Worm (Caenorhabditis elegans): Measurements from ENCODE around the gene rop-1.

Gene rop-1

DNA sequence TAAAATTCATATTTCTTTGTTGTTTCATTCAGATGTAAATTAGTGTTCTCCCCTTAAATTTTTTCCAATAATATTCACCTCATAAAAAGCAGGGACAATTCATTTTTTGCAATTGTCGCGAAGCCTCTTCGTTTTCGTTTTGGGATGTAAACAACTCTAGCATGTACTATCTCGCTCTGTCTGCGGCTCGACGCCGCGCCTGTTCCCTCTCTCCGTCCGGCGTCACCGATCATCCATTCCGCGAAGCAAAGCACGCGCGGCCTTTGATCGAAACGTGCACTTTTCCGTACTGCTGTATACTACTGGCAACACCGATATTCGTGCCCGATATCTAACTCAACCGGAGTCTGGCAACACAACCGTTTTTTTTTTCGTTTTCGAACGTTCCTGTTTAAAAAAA, 7.9 kb downstream of the rop-1 start (continued):
- TF ChIP-seq mef-2 (tag; optimal IDR thresholded peaks at IDR 0.05) (no peak), zip-4 (GFP tag; optimal IDR thresholded peaks at IDR 0.05) (no peak), mep-1 (tag; optimal IDR thresholded peaks at IDR 0.05) (no peak), mdl-1 (tag; optimal IDR thresholded peaks at IDR 0.05) (peak in 1 of 2 experiments; percentile 17), hlh-4 (tag; optimal IDR thresholded peaks at IDR 0.05) (no peak), egl-27 (tag; optimal IDR thresholded peaks at IDR 0.05) (no peak), alr-1 (tag; optimal IDR thresholded peaks at IDR 0.05; ENCODE audit: borderline replicate concordance) (no peak), snpc-4 (tag; optimal IDR thresholded peaks at IDR 0.05) (no peak), rnt-1 (tag; optimal IDR thresholded peaks at IDR 0.05) (peak; percentile 37), ceh-90 (tag; optimal IDR thresholded peaks at IDR 0.05) (no peak), tlp-1 (tag; optimal IDR thresholded peaks at IDR 0.05) (no peak), nhr-71 (tag; optimal IDR thresholded peaks at IDR 0.05) (no peak), unc-86 (tag; optimal IDR thresholded peaks at IDR 0.05) (no peak), unc-30 (tag; optimal IDR thresholded peaks at IDR 0.05) (no peak), nhr-77 (tag; optimal IDR thresholded peaks at IDR 0.05) (no peak), lin-13 (GFP tag; optimal IDR thresholded peaks at IDR 0.05) (no peak), C04F5.9 (tag; optimal IDR thresholded peaks at IDR 0.05) (no peak)

DNA sequence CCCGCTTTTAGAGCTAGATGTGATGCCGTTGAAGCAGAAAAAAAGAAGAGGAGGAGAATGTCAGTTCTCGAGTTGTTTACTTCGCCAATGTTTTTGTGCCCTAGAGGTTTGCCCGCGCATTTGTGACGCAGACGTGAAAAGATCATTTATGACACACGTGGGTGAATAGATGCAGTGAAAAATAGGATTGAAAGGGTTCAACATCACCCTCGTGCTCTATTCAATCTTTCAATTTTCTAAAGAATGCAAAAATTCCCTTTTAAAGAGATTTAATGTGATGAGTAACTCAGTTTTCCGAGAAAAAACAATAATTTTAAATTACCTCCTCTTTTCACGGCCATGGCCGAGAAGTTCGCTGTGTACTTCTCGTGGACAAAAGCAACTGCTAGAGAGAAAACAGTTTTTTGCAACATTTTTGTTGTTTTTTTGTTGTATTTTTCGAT, 8.4 kb downstream of the rop-1 start:
- TF ChIP-seq sox-4 (tag; optimal IDR thresholded peaks at IDR 0.05) (peak; percentile 68), jun-1 (tag; optimal IDR thresholded peaks at IDR 0.05) (no peak), ceh-82 (tag; optimal IDR thresholded peaks at IDR 0.05) (peak in 2 of 3 experiments; percentile 20 to 26), unc-86 (tag; optimal IDR thresholded peaks at IDR 0.05) (peak; percentile 69), ets-5 (GFP tag; IDR thresholded peaks at IDR 0.05) (no peak), nhr-85 (tag) (peak; percentile 67), zip-4 (GFP tag; optimal IDR thresholded peaks at IDR 0.05) (no peak), ceh-63 (GFP tag; optimal IDR thresholded peaks at IDR 0.05) (no peak), mdl-1 (tag; optimal IDR thresholded peaks at IDR 0.05) (peak in 1 of 2 experiments; percentile 89), ceh-88 (GFP tag; IDR thresholded peaks at IDR 0.05) (0 out of 2 replicates have a peak, but pooled peaks have one; percentile 48), grh-1 (GFP tag; IDR thresholded peaks at IDR 0.05) (no peak), xbp-1 (tag; optimal IDR thresholded peaks at IDR 0.05) (peak; percentile 34), sup-37 (GFP tag; optimal IDR thresholded peaks at IDR 0.05) (no peak), nhr-71 (tag; optimal IDR thresholded peaks at IDR 0.05) (peak; percentile 84), nhr-77 (tag; optimal IDR thresholded peaks at IDR 0.05) (no peak), lin-35 (GFP tag; optimal IDR thresholded peaks at IDR 0.05) (peak; percentile 55 to 66), isw-1 (GFP tag; IDR thresholded peaks at IDR 0.05) (no peak; the same call in 1 of the 2 replicates), nhr-19 (GFP tag; conservative IDR thresholded peaks at IDR 0.05) (peak; percentile 37), ama-1 (optimal IDR thresholded peaks at IDR 0.05) (no peak), egl-13 (tag; optimal IDR thresholded peaks at IDR 0.05) (no peak), fkh-10 (GFP tag; optimal IDR thresholded peaks at IDR 0.05) (peak; percentile 16), lsy-2 (tag; optimal IDR thresholded peaks at IDR 0.05) (peak; percentile 53 to 57), fkh-4 (tag; optimal IDR thresholded peaks at IDR 0.05; ENCODE audit: borderline replicate concordance) (peak; percentile 55), lir-3 (tag; optimal IDR thresholded peaks at IDR 0.05; ENCODE audit: poor library complexity) (peak; percentile 21), dpl-1 (GFP tag; optimal IDR thresholded peaks at IDR 0.05) (peak; percentile 34 to 65 (median 44)), fkh-8 (tag; optimal IDR thresholded peaks at IDR 0.05) (peak; percentile 89), snu-23 (GFP tag; optimal IDR thresholded peaks at IDR 0.05) (peak; percentile 51), C16A3.4 (tag; optimal IDR thresholded peaks at IDR 0.05) (peak; percentile 56), irx-1 (tag; optimal IDR thresholded peaks at IDR 0.05) (peak; percentile 20), nhr-11 (tag; optimal IDR thresholded peaks at IDR 0.05) (peak; percentile 31), ceh-8 (GFP tag; optimal IDR thresholded peaks at IDR 0.05) (peak; percentile 28), lin-14 (GFP tag; optimal IDR thresholded peaks at IDR 0.05) (peak; percentile 94), skn-1 (tag; optimal IDR thresholded peaks at IDR 0.05) (no peak), nhr-47 (tag; optimal IDR thresholded peaks at IDR 0.05) (peak; percentile 78), mab-9 (GFP tag; IDR thresholded peaks at IDR 0.05) (0 out of 2 replicates have a peak, but pooled peaks have one; percentile 51), lin-13 (GFP tag; optimal IDR thresholded peaks at IDR 0.05) (peak; percentile 13), pqm-1 (tag; optimal IDR thresholded peaks at IDR 0.05) (no peak), dsc-1 (tag; optimal IDR thresholded peaks at IDR 0.05) (peak; percentile 91), ztf-4 (tag; optimal IDR thresholded peaks at IDR 0.05) (peak; percentile 41), unc-130 (tag; optimal IDR thresholded peaks at IDR 0.05) (peak; percentile 59), mep-1 (tag; optimal IDR thresholded peaks at IDR 0.05) (peak; percentile 44)
